Worm (Caenorhabditis elegans) whole organism, L4/young adult: ENCODE measurements around the gene zmp-6.

ENCODE experiments used
- dao-5 ChIP-seq: sonication (generic microtip); optimal IDR thresholded peaks from 2 replicates; lab custom pipeline; 2016; ENCODE audit warnings: missing genotype, missing genetic modification characterization, moderate library complexity, missing compliant biosample characterization
- him-1 ChIP-seq: sonication (generic microtip); optimal IDR thresholded peaks from 2 replicates; lab custom pipeline; 2016; ENCODE audit warnings: missing genotype, missing genetic modification reagents, missing genetic modification characterization, missing compliant biosample characterization

- TF ChIP-seq dao-5 (tag; lab: Kevin White, UChicago) (no peak), him-1 (tag; lab: Kevin White, UChicago) (no peak)
Observed at ce11 chrIII:7292569-7292968, 44.9 kb upstream of the zmp-6 start.
